Worm (Caenorhabditis elegans) whole organism, L1 larva: ENCODE results near the gene Y22D7AL.11.

ENCODE experiments used
- C04F5.9 ChIP-seq: sonication (generic microtip); optimal IDR thresholded peaks from 2 replicates; lab custom pipeline; 2016; ENCODE audit warnings: missing genetic modification characterization, missing compliant biosample characterization
- F16B12.6 ChIP-seq: fragments of 150-350 bp; optimal IDR thresholded peaks from 2 replicates; lab custom pipeline; 2014; ENCODE audit warnings: missing biosample characterization, missing genetic modification characterization
- Y116A8C.19 ChIP-seq: sonication (generic microtip); optimal IDR thresholded peaks from 2 replicates; lab custom pipeline; 2016; ENCODE audit warnings: missing compliant biosample characterization, missing genetic modification characterization, borderline replicate concordance
- aha-1 ChIP-seq: fragments of 150-350 bp; optimal IDR thresholded peaks from 2 replicates; lab custom pipeline; 2014; ENCODE audit warnings: missing biosample characterization, missing genetic modification characterization
- aly-2 ChIP-seq: fragments of 150-350 bp; optimal IDR thresholded peaks from 2 replicates; lab custom pipeline; 2014; ENCODE audit warnings: missing biosample characterization, missing genetic modification characterization
- ama-1 ChIP-seq: fragments of 150-350 bp; optimal IDR thresholded peaks from 2 replicates; lab custom pipeline; 2014
- ceh-82 ChIP-seq, 3 experiments: fragments of 150-350 bp in 1 of 3; sonication (generic microtip) in 2 of 3; optimal IDR thresholded peaks; 2 replicates each; lab custom pipeline; 2014 to 2017; ENCODE audit warnings: missing biosample characterization in 3 of 3, missing genetic modification characterization in 3 of 3
- ceh-88 ChIP-seq: fragments of 200-800 bp; sonication (Bioruptor generic); IDR thresholded peaks from 2 replicates; pipeline ENCODE4 v1.3.6; 2022; ENCODE audit warnings: missing genetic modification characterization, missing compliant biosample characterization
- dpl-1 ChIP-seq, 3 experiments: fragments of 150-350 bp in 2 of 3; sonication (generic microtip) in 1 of 3; optimal IDR thresholded peaks; 2 replicates each; lab custom pipeline; 2014 to 2017; ENCODE audit warnings: missing biosample characterization in 3 of 3, missing genetic modification characterization in 3 of 3, missing genetic modification reagents in 3 of 3
- efl-1 ChIP-seq, 4 experiments: fragments of 150-350 bp; optimal IDR thresholded peaks in 3 of 4; peaks in 1 of 4; 1 replicate in 1 of 4; 2 replicates in 3 of 4; lab custom pipeline; 2014; ENCODE audit warnings: missing biosample characterization in 2 of 4, missing genetic modification characterization in 2 of 4, missing genetic modification reagents in 2 of 4
- efl-3 ChIP-seq: fragments of 200-800 bp; sonication (Bioruptor generic); optimal IDR thresholded peaks from 2 replicates; lab custom pipeline; 2018; ENCODE audit warnings: mild to moderate bottlenecking, missing genetic modification characterization, missing compliant biosample characterization
- egl-13 ChIP-seq: sonication (generic microtip); optimal IDR thresholded peaks from 2 replicates; lab custom pipeline; 2016; ENCODE audit warnings: missing genotype, missing genetic modification reagents, missing genetic modification characterization, missing compliant biosample characterization
- elt-2 ChIP-seq: sonication (generic microtip); optimal IDR thresholded peaks from 2 replicates; lab custom pipeline; 2016; ENCODE audit warnings: missing genetic modification characterization, mild to moderate bottlenecking, inconsistent platforms, missing compliant biosample characterization, missing genetic modification reagents
- ets-5 ChIP-seq: fragments of 200-800 bp; sonication (Bioruptor generic); IDR thresholded peaks from 2 replicates; pipeline ENCODE4 v1.3.6; 2022; ENCODE audit warnings: missing genetic modification characterization, missing compliant biosample characterization
- fkh-8 ChIP-seq: sonication (generic microtip); optimal IDR thresholded peaks from 2 replicates; lab custom pipeline; 2016; ENCODE audit warnings: mild to moderate bottlenecking, missing genetic modification characterization, missing compliant biosample characterization
- fos-1 ChIP-seq: fragments of 150-350 bp; optimal IDR thresholded peaks from 2 replicates; lab custom pipeline; 2014; ENCODE audit warnings: missing biosample characterization, missing genetic modification characterization
- grh-1 ChIP-seq: fragments of 200-800 bp; sonication (Bioruptor generic); IDR thresholded peaks from 2 replicates; pipeline ENCODE4 v1.3.6; 2022; ENCODE audit warnings: missing genetic modification reagents, missing genetic modification characterization, missing compliant biosample characterization
- hlh-4 ChIP-seq: sonication (generic microtip); optimal IDR thresholded peaks from 2 replicates; lab custom pipeline; 2016; ENCODE audit warnings: mild to moderate bottlenecking, missing genetic modification characterization, missing compliant biosample characterization
- hpl-2 ChIP-seq: fragments of 150-350 bp; optimal IDR thresholded peaks from 2 replicates; lab custom pipeline; 2014; ENCODE audit warnings: missing biosample characterization, missing genetic modification reagents, missing genetic modification characterization
- irx-1 ChIP-seq: sonication (generic microtip); optimal IDR thresholded peaks from 2 replicates; lab custom pipeline; 2016; ENCODE audit warnings: missing genetic modification characterization, missing compliant biosample characterization
- isw-1 ChIP-seq: fragments of 200-800 bp; sonication (Bioruptor generic); IDR thresholded peaks from 2 replicates; pipeline ENCODE4 v1.3.6; 2022; ENCODE audit warnings: missing genetic modification characterization, missing compliant biosample characterization
- jun-1 ChIP-seq: fragments of 150-350 bp; optimal IDR thresholded peaks from 2 replicates; lab custom pipeline; 2014; ENCODE audit warnings: missing biosample characterization, missing genetic modification reagents, missing genetic modification characterization
- lin-13 ChIP-seq: fragments of 150-350 bp; optimal IDR thresholded peaks from 2 replicates; lab custom pipeline; 2014; ENCODE audit warnings: missing biosample characterization, missing genetic modification reagents, missing genetic modification characterization
- lir-3 ChIP-seq: sonication (generic microtip); optimal IDR thresholded peaks from 2 replicates; lab custom pipeline; 2016; ENCODE audit warnings: mild to moderate bottlenecking, missing genetic modification characterization, moderate library complexity, missing compliant biosample characterization; ENCODE audit not compliant: poor library complexity
- mab-9 ChIP-seq: fragments of 200-800 bp; sonication (Bioruptor generic); IDR thresholded peaks from 2 replicates; pipeline ENCODE4 v1.3.6; 2022; ENCODE audit warnings: missing genetic modification reagents, missing genetic modification characterization, missing compliant biosample characterization
- mdl-1 ChIP-seq, 2 experiments: fragments of 150-350 bp; optimal IDR thresholded peaks; 2 replicates each; lab custom pipeline; 2014 to 2017; ENCODE audit warnings: missing biosample characterization in 2 of 2, missing genetic modification characterization in 2 of 2, inconsistent platforms in 1 of 2
- mef-2 ChIP-seq: fragments of 150-350 bp; optimal IDR thresholded peaks from 2 replicates; lab custom pipeline; 2014; ENCODE audit warnings: missing biosample characterization, missing genetic modification characterization
- mep-1 ChIP-seq: fragments of 150-350 bp; optimal IDR thresholded peaks from 2 replicates; lab custom pipeline; 2014; ENCODE audit warnings: missing biosample characterization, missing genetic modification characterization
- nhr-11 ChIP-seq: fragments of 150-350 bp; optimal IDR thresholded peaks from 2 replicates; lab custom pipeline; 2014; ENCODE audit warnings: missing biosample characterization, missing genetic modification characterization
- nhr-12 ChIP-seq: sonication (generic microtip); optimal IDR thresholded peaks from 2 replicates; lab custom pipeline; 2017; ENCODE audit warnings: missing biosample characterization, missing genetic modification characterization
- nhr-19 ChIP-seq: fragments of 200-800 bp; sonication (Bioruptor generic); conservative IDR thresholded peaks from 2 replicates; pipeline ENCODE4 v1.3.6; 2022; ENCODE audit warnings: missing genetic modification characterization, missing compliant biosample characterization
- nhr-237 ChIP-seq: fragments of 150-350 bp; optimal IDR thresholded peaks from 2 replicates; lab custom pipeline; 2014; ENCODE audit warnings: missing biosample characterization, missing genetic modification characterization
- nhr-77 ChIP-seq: fragments of 150-350 bp; optimal IDR thresholded peaks from 2 replicates; lab custom pipeline; 2014; ENCODE audit warnings: missing biosample characterization, missing genetic modification characterization
- nhr-84 ChIP-seq: sonication (generic microtip); optimal IDR thresholded peaks from 2 replicates; lab custom pipeline; 2017; ENCODE audit warnings: missing biosample characterization, missing genetic modification characterization
- nhr-85 ChIP-seq: sonication (generic microtip); peaks from one replicate; lab custom pipeline; 2016; ENCODE audit warnings: missing genetic modification characterization, inconsistent platforms, missing compliant biosample characterization
- nhr-90 ChIP-seq: sonication (generic microtip); optimal IDR thresholded peaks from 2 replicates; lab custom pipeline; 2016; ENCODE audit warnings: mild to moderate bottlenecking, missing genetic modification characterization, missing compliant biosample characterization; ENCODE audit not compliant: poor library complexity
- pag-3 ChIP-seq: sonication (generic microtip); optimal IDR thresholded peaks from 2 replicates; lab custom pipeline; 2017; ENCODE audit warnings: missing genetic modification characterization, mild to moderate bottlenecking, missing compliant biosample characterization, antibody characterized with exemption, borderline replicate concordance; ENCODE audit not compliant: insufficient read depth
- pax-3 ChIP-seq: fragments of 200-800 bp; sonication (Bioruptor generic); optimal IDR thresholded peaks from 2 replicates; lab custom pipeline; 2018; ENCODE audit warnings: mild to moderate bottlenecking, missing genetic modification characterization, moderate library complexity, missing compliant biosample characterization
- skn-1 ChIP-seq: fragments of 150-350 bp; optimal IDR thresholded peaks from 2 replicates; lab custom pipeline; 2014; ENCODE audit warnings: missing biosample characterization, missing genetic modification characterization
- snpc-4 ChIP-seq: fragments of 150-350 bp; optimal IDR thresholded peaks from 2 replicates; lab custom pipeline; 2014; ENCODE audit warnings: missing biosample characterization, missing genetic modification characterization
- snu-23 ChIP-seq: sonication (generic microtip); optimal IDR thresholded peaks from 2 replicates; lab custom pipeline; 2016; ENCODE audit warnings: missing genetic modification characterization, missing compliant biosample characterization
- sox-4 ChIP-seq: sonication (generic microtip); optimal IDR thresholded peaks from 2 replicates; lab custom pipeline; 2016; ENCODE audit warnings: missing genetic modification characterization, missing compliant biosample characterization
- sup-37 ChIP-seq: fragments of 200-800 bp; sonication (Bioruptor generic); optimal IDR thresholded peaks from 2 replicates; lab custom pipeline; 2018; ENCODE audit warnings: mild to moderate bottlenecking, missing genetic modification characterization, missing compliant biosample characterization
- swsn-7 ChIP-seq: sonication (generic microtip); optimal IDR thresholded peaks from 2 replicates; lab custom pipeline; 2016; ENCODE audit warnings: missing genetic modification characterization, missing compliant biosample characterization
- tlp-1 ChIP-seq: fragments of 150-350 bp; optimal IDR thresholded peaks from 2 replicates; lab custom pipeline; 2014; ENCODE audit warnings: missing biosample characterization, missing genetic modification characterization
- unc-130 ChIP-seq: fragments of 150-350 bp; optimal IDR thresholded peaks from 2 replicates; lab custom pipeline; 2017; ENCODE audit warnings: missing biosample characterization, missing genetic modification characterization, inconsistent platforms
- unc-30 ChIP-seq: sonication (generic microtip); optimal IDR thresholded peaks from 2 replicates; lab custom pipeline; 2017; ENCODE audit warnings: missing biosample characterization, missing genetic modification characterization
- unc-62 ChIP-seq: fragments of 150-350 bp; optimal IDR thresholded peaks from 2 replicates; lab custom pipeline; 2014; ENCODE audit warnings: missing biosample characterization, missing genetic modification reagents, missing genetic modification characterization
- unc-98 ChIP-seq: fragments of 200-800 bp; sonication (Bioruptor generic); IDR thresholded peaks from 2 replicates; pipeline ENCODE4 v1.3.6; 2022; ENCODE audit warnings: missing genetic modification characterization, missing compliant biosample characterization
- vab-15 ChIP-seq: sonication (generic microtip); optimal IDR thresholded peaks from 2 replicates; lab custom pipeline; 2017; ENCODE audit warnings: missing genotype, mild to moderate bottlenecking, missing genetic modification characterization, missing compliant biosample characterization
- xbp-1 ChIP-seq: sonication (generic microtip); optimal IDR thresholded peaks from 2 replicates; lab custom pipeline; 2016; ENCODE audit warnings: missing genetic modification characterization, missing compliant biosample characterization
- zag-1 ChIP-seq: fragments of 150-350 bp; optimal IDR thresholded peaks from 2 replicates; lab custom pipeline; 2014; ENCODE audit warnings: missing biosample characterization, missing genetic modification characterization
- ztf-4 ChIP-seq: fragments of 150-350 bp; optimal IDR thresholded peaks from 2 replicates; lab custom pipeline; 2014; ENCODE audit warnings: missing biosample characterization, missing genetic modification characterization

Y22D7AL.11 gene

ce11 chrIII:1601464-1602169 lies 32.6 kb downstream of the Y22D7AL.11 start (continued):
- TF ChIP-seq nhr-237 (no peak), ceh-82 (tag; optimal IDR thresholded peaks at IDR 0.05; lab: Kevin White, UChicago) (no peak), C04F5.9 (no peak), fkh-8 (tag; lab: Kevin White, UChicago) (peak; percentile 55), zag-1 (tag; lab: Kevin White, UChicago) (no peak), nhr-11 (tag; lab: Kevin White, UChicago) (no peak), ama-1 (lab: Kevin White, UChicago) (no peak), irx-1 (peak; percentile 35), lin-13 (GFP tag; lab: Kevin White, UChicago) (peak; percentile 25), sox-4 (tag; lab: Kevin White, UChicago) (no peak), unc-130 (no peak), Y116A8C.19 (tag; lab: Kevin White, UChicago) (no peak), unc-62 (GFP tag; lab: Kevin White, UChicago) (no peak), vab-15 (tag; lab: Kevin White, UChicago) (no peak), ets-5 (GFP tag; lab: Robert Waterston, UW) (no peak), grh-1 (GFP tag; lab: Robert Waterston, UW) (no peak), efl-1 (optimal IDR thresholded peaks at IDR 0.05; lab: Kevin White, UChicago) (no peak), efl-1 (GFP tag; optimal IDR thresholded peaks at IDR 0.05 in 1 of 2; lab: Kevin White, UChicago) (peak in 1 of 2 experiments; percentile 86), nhr-77 (no peak), ztf-4 (no peak), nhr-84 (tag; lab: Kevin White, UChicago) (no peak), skn-1 (tag; lab: Kevin White, UChicago) (peak; percentile 8), xbp-1 (tag; lab: Kevin White, UChicago) (peak; percentile 14), elt-2 (peak; percentile 34), hlh-4 (no peak), snu-23 (GFP tag; lab: Kevin White, UChicago) (peak; percentile 40), nhr-90 (tag; lab: Kevin White, UChicago) (peak; percentile 43), nhr-85 (tag; lab: Kevin White, UChicago) (peak; percentile 81), dpl-1 (GFP tag; optimal IDR thresholded peaks at IDR 0.05; lab: Kevin White, UChicago) (no peak), sup-37 (GFP tag; lab: Kevin White, UChicago) (no peak), mab-9 (GFP tag; lab: Robert Waterston, UW) (no peak), aly-2 (tag; lab: Kevin White, UChicago) (no peak), pag-3 (tag; lab: Kevin White, UChicago) (no peak), fos-1 (tag; lab: Kevin White, UChicago) (no peak), nhr-12 (tag; lab: Kevin White, UChicago) (no peak), snpc-4 (tag; lab: Kevin White, UChicago) (no peak), ceh-88 (GFP tag; lab: Robert Waterston, UW) (no peak), isw-1 (GFP tag; lab: Robert Waterston, UW) (no peak), lir-3 (tag; lab: Kevin White, UChicago) (peak; percentile 52), unc-98 (no peak), nhr-19 (peak; percentile 39), mep-1 (tag; lab: Kevin White, UChicago) (no peak), tlp-1 (tag; lab: Kevin White, UChicago) (no peak), egl-13 (tag; lab: Kevin White, UChicago) (no peak), aha-1 (no peak), pax-3 (tag; lab: Kevin White, UChicago) (no peak), hpl-2 (no peak), F16B12.6 (tag; lab: Kevin White, UChicago) (no peak), mef-2 (tag; lab: Kevin White, UChicago) (no peak), swsn-7 (peak; percentile 1), mdl-1 (tag; optimal IDR thresholded peaks at IDR 0.05; lab: Kevin White, UChicago) (no peak), unc-30 (no peak), efl-3 (no peak), jun-1 (tag; lab: Kevin White, UChicago) (no peak)
